Worm (Caenorhabditis elegans) whole organism, late embryonic: ENCODE measurements around the gene asp-12.

Source experiments
- hlh-30 ChIP-seq: sonication (generic microtip); optimal IDR thresholded peaks from 2 replicates; lab custom pipeline; 2017; ENCODE audit warnings: antibody characterized with exemption, missing genetic modification characterization, missing compliant biosample characterization; ENCODE audit not compliant: insufficient read depth
- hlh-8 ChIP-seq: sonication (generic microtip); optimal IDR thresholded peaks from 2 replicates; lab custom pipeline; 2016; ENCODE audit warnings: missing genotype, missing genetic modification characterization, missing compliant biosample characterization
- mec-3 ChIP-seq: sonication (generic microtip); optimal IDR thresholded peaks from 2 replicates; lab custom pipeline; 2016; ENCODE audit warnings: borderline replicate concordance, missing genetic modification characterization, missing compliant biosample characterization
- sox-4 ChIP-seq: sonication (generic microtip); optimal IDR thresholded peaks from 2 replicates; lab custom pipeline; 2017; ENCODE audit warnings: mild to moderate bottlenecking, missing genetic modification characterization, inconsistent platforms, missing compliant biosample characterization

- TF ChIP-seq sox-4 (tag; lab: Kevin White, UChicago) (no peak), hlh-8 (tag; lab: Kevin White, UChicago) (no peak), mec-3 (no peak), hlh-30 (no peak)
Observed at ce11 chrV:8269878-8270277, 868 bp downstream of the asp-12 start.
